Worm (Caenorhabditis elegans) whole organism, L3 larva: ENCODE results near the gene lpd-7.

ENCODE experiments used
- ceh-9 ChIP-seq: sonication (generic microtip); optimal IDR thresholded peaks from 2 replicates; lab custom pipeline; 2018; ENCODE audit warnings: missing biosample characterization, missing genetic modification characterization
- nhr-76 ChIP-seq: fragments of 150-350 bp; sonication (generic microtip); optimal IDR thresholded peaks from 5 replicates; lab custom pipeline; 2014; ENCODE audit warnings: missing biosample characterization, missing genetic modification characterization
- snpc-4 ChIP-seq: fragments of 150-350 bp; optimal IDR thresholded peaks from 2 replicates; lab custom pipeline; 2014; ENCODE audit warnings: missing biosample characterization, missing genetic modification characterization
- tbx-2 ChIP-seq: sonication (generic microtip); optimal IDR thresholded peaks from 2 replicates; lab custom pipeline; 2016; ENCODE audit warnings: mild to moderate bottlenecking, missing genetic modification characterization, missing compliant biosample characterization

DNA sequence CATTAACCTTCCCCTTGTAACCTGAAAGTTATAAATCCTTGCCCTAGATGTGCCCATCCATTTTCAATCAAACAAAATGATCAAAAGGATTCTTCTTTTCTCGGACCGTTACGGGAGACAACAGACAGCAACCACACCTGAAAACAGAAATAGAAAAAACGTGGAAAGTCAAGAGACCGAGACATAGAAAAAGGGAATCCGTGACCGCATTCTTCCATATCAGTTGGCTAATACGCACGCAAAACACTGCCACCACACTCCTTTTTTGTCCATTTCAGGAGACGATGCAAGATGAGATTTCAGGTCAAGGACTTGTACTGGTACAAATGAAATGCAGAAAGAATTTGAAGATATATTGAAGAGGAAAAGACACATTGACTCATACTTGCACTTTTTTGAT, 45.1 kb downstream of the lpd-7 start:
- TF ChIP-seq nhr-76 (no peak), tbx-2 (tag; lab: Kevin White, UChicago) (no peak), snpc-4 (no peak), ceh-9 (no peak)
